Fruit fly (Drosophila melanogaster): ENCODE measurements around the gene CG11656.

The CG11656 gene

DNA sequence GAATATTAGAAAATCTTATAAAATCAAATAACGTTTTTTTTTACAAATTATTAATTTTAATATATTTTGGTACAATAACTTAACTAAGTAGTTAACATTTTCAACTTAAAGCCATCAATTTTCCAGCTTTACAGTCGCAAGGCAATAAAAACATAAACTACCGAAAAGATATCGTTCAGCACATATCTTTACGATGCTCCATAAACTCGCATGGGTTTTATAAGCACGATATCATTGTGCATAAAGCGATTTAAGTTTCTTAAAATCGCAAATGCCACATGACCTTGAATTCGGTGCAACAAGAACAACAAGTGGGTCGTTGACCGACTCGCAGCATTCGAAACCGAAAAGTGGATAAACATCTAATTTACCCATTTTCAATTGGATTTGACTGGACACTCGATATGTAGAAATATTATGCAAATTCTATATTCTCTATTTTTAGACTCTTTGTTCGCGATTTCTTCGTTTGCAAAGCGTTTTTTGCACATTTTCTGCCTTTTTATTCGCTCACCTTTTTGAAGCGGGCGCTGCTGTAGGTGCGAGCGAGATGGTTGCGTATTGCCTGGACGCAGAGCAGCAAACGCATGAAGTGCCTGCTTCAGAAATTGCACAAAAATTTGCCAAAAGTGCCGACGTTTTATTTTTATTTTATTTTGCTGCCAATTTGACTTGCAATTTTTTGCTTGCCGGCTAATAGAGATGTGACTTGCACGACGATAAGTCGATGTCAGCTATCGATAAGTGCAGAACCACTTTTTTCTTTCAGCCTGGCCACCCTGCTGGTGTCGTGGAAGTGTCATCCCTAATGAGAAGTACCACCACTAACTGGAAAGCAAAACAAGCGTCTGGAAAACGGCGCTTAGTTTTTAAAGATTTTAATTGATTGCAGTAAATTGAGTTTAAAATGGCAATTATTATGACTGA is 48.5 kb upstream of the CG11656 start, which contains the start of gene Spc25 (continued):
- TF ChIP-seq fd96Cb (tag; optimal IDR thresholded peaks at IDR 0.05) (no peak), CG8388 (GFP tag; optimal IDR thresholded peaks at IDR 0.05) (peak; percentile 22), trh (GFP tag; optimal IDR thresholded peaks at IDR 0.05) (no peak), CG15514 (GFP tag; optimal IDR thresholded peaks at IDR 0.05) (peak; percentile 70), Elba2 (GFP tag; optimal IDR thresholded peaks at IDR 0.05) (peak; percentile 64), CG4854 (GFP tag; optimal IDR thresholded peaks at IDR 0.05) (no peak), CG7357 (GFP tag; IDR thresholded peaks at IDR 0.05) (no peak), CG17612 (GFP tag; IDR thresholded peaks at IDR 0.05) (peak; percentile 25; the same call in 1 of the 2 replicates), CG11456 (GFP tag; IDR thresholded peaks at IDR 0.05) (peak; percentile 74), her (GFP tag; optimal IDR thresholded peaks at IDR 0.05) (peak; percentile 51), Fer1 (GFP tag; optimal IDR thresholded peaks at IDR 0.05) (no peak), CG17912 (GFP tag; optimal IDR thresholded peaks at IDR 0.05) (no peak), Myb (GFP tag; optimal IDR thresholded peaks at IDR 0.05) (peak; percentile 63), bbx (GFP tag; IDR thresholded peaks at IDR 0.05; ENCODE audit: partially characterized antibody) (peak; percentile 93), Doc3 (GFP tag; IDR thresholded peaks at IDR 0.05; ENCODE audit: partially characterized antibody) (peak; percentile 88), slp2 (GFP tag; optimal IDR thresholded peaks at IDR 0.05) (peak; percentile 50), CG17186 (GFP tag; optimal IDR thresholded peaks at IDR 0.05) (peak; percentile 14), pnt (GFP tag; optimal IDR thresholded peaks at IDR 0.05) (peak; percentile 65), CG8359 (GFP tag; optimal IDR thresholded peaks at IDR 0.05; ENCODE audit: borderline replicate concordance) (no peak), CG7963 (GFP tag; IDR thresholded peaks at IDR 0.05; ENCODE audit: partially characterized antibody) (peak; percentile 87), CG9215 (GFP tag; IDR thresholded peaks at IDR 0.05) (peak; percentile 49; the same call in 1 of the 2 replicates), zen2 (GFP tag; IDR thresholded peaks at IDR 0.05; ENCODE audit: partially characterized antibody) (peak; percentile 87), CG6854 (GFP tag; optimal IDR thresholded peaks at IDR 0.05) (no peak), Hmr (GFP tag; optimal IDR thresholded peaks at IDR 0.05) (no peak), lov (optimal IDR thresholded peaks at IDR 0.05) (no peak), lov (GFP tag; IDR thresholded peaks at IDR 0.05) (0 out of 3 replicates have a peak, but pooled peaks have one; percentile 32), Nf-YC (tag; optimal IDR thresholded peaks at IDR 0.05) (peak; percentile 6), CG9609 (GFP tag; optimal IDR thresholded peaks at IDR 0.05) (peak; percentile 52), CG7745 (tag; optimal IDR thresholded peaks at IDR 0.05) (no peak), wdn (GFP tag; IDR thresholded peaks at IDR 0.05) (no peak), crol (GFP tag; IDR thresholded peaks at IDR 0.05) (no peak), CG17829 (tag; optimal IDR thresholded peaks at IDR 0.05) (peak; percentile 35), cg (GFP tag; optimal IDR thresholded peaks at IDR 0.05) (no peak), CG6689 (GFP tag; IDR thresholded peaks at IDR 0.05) (0 out of 2 replicates have a peak, but pooled peaks have one; percentile 17), ttk (GFP tag; IDR thresholded peaks at IDR 0.05) (peak; percentile 41; the same call in 1 of the 2 replicates), CG10654 (GFP tag; optimal IDR thresholded peaks at IDR 0.05) (peak; percentile 35), D19A (tag; optimal IDR thresholded peaks at IDR 0.05) (no peak), CG12104 (GFP tag; optimal IDR thresholded peaks at IDR 0.05) (no peak), CG15479 (GFP tag; optimal IDR thresholded peaks at IDR 0.05) (no peak), chm (GFP tag; IDR thresholded peaks at IDR 0.05) (no peak), Rfx (GFP tag; IDR thresholded peaks at IDR 0.05) (peak; percentile 75; the same call in 1 of the 2 replicates), Opbp (GFP tag; IDR thresholded peaks at IDR 0.05; ENCODE audit: partially characterized antibody) (peak; percentile 97), CG4360 (GFP tag; IDR thresholded peaks at IDR 0.05) (no peak), chinmo (GFP tag; IDR thresholded peaks at IDR 0.05; ENCODE audit: partially characterized antibody) (peak; percentile 75; the same call in 1 of the 4 replicates), Dll (GFP tag; IDR thresholded peaks at IDR 0.05; ENCODE audit: partially characterized antibody) (peak; percentile 93), NC2β (GFP tag; optimal IDR thresholded peaks at IDR 0.05) (peak; percentile 24), CG3726 (GFP tag; IDR thresholded peaks at IDR 0.05) (no peak), CG12236 (GFP tag; optimal IDR thresholded peaks at IDR 0.05) (no peak)

All from whole organism, embryonic.